Worm (Caenorhabditis elegans) whole organism, L4/young adult: ENCODE results near the gene ilcr-2.

ENCODE experiments used
- W03F9.2 ChIP-seq: fragments of 150-350 bp; optimal IDR thresholded peaks from 2 replicates; lab custom pipeline; 2014; ENCODE audit warnings: missing biosample characterization, missing genetic modification characterization
- him-1 ChIP-seq: sonication (generic microtip); optimal IDR thresholded peaks from 2 replicates; lab custom pipeline; 2016; ENCODE audit warnings: missing genotype, missing genetic modification reagents, missing genetic modification characterization, missing compliant biosample characterization

- TF ChIP-seq W03F9.2 (no peak), him-1 (tag; lab: Kevin White, UChicago) (no peak)
Measured at ce11 chrII:5449219-5449618, 25.8 kb upstream of the ilcr-2 start.
